Worm (Caenorhabditis elegans) whole organism, L2 larva: Measurements from ENCODE around the gene F53H4.6.

Experiments
- R02D3.7 ChIP-seq: fragments of 150-350 bp; optimal IDR thresholded peaks from 2 replicates; lab custom pipeline; 2014; ENCODE audit warnings: missing biosample characterization, missing genetic modification characterization
- ama-1 ChIP-seq: fragments of 150-350 bp; optimal IDR thresholded peaks from 2 replicates; lab custom pipeline; 2018; ENCODE audit warnings: inconsistent platforms
- elt-1 ChIP-seq: fragments of 150-350 bp; optimal IDR thresholded peaks from 2 replicates; lab custom pipeline; 2014; ENCODE audit warnings: missing biosample characterization, missing genetic modification characterization
- lin-39 ChIP-seq: fragments of 150-350 bp; optimal IDR thresholded peaks from 2 replicates; lab custom pipeline; 2014; ENCODE audit warnings: missing biosample characterization, missing genetic modification reagents, missing genetic modification characterization
- nhr-11 ChIP-seq: fragments of 150-350 bp; optimal IDR thresholded peaks from 2 replicates; lab custom pipeline; 2014; ENCODE audit warnings: missing biosample characterization, missing genetic modification characterization
- skn-1 ChIP-seq: sonication (generic microtip); optimal IDR thresholded peaks from 2 replicates; lab custom pipeline; 2017; ENCODE audit warnings: missing biosample characterization, missing genetic modification characterization
- unc-39 ChIP-seq: fragments of 150-350 bp; optimal IDR thresholded peaks from 2 replicates; lab custom pipeline; 2014; ENCODE audit warnings: missing biosample characterization, missing genetic modification characterization
- unc-62 ChIP-seq: fragments of 150-350 bp; optimal IDR thresholded peaks from 2 replicates; lab custom pipeline; 2014; ENCODE audit warnings: missing biosample characterization, missing genetic modification reagents, missing genetic modification characterization

ce11 chrX:15887989-15888388, 27.6 kb upstream of the F53H4.6 start:
- TF ChIP-seq skn-1 (no peak), lin-39 (tag; lab: Kevin White, UChicago) (no peak), elt-1 (tag; lab: Kevin White, UChicago) (no peak), ama-1 (lab: Kevin White, UChicago) (no peak), unc-39 (tag; lab: Kevin White, UChicago) (no peak), unc-62 (no peak), nhr-11 (tag; lab: Kevin White, UChicago) (no peak), R02D3.7 (no peak)
